Fruit fly (Drosophila melanogaster): ENCODE results near the gene daed.

Gene daed

DNA sequence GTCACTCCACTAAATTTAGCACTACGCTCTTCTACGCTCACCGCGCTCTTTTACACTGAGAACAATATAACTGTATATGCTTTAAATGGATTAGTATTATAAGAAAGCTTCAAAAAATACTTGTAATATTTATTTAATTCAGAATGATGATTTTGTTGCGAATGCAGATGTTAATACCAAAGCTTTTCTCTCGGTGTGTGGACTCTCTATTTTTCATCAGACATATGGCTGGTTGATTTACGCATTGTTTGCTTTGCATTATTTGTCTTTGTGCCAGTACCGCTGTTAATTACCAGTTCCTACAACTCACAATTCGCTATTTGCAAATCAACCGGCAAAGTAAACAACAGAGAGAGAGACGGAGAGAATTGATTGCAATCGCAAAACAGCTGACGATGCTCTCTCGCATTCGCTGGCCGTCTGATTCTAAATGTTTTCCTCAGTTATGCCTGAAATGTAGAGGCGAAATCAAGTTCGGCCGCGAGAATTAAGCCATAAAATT, 5.6 kb upstream of the daed start (continued):
- TF ChIP-seq CG12236 (GFP tag; optimal IDR thresholded peaks at IDR 0.05) (peak; percentile 95), CG1647 (GFP tag; optimal IDR thresholded peaks at IDR 0.05) (peak; percentile 93), CG4282 (GFP tag; optimal IDR thresholded peaks at IDR 0.05) (peak; percentile 86), CG11504 (tag; optimal IDR thresholded peaks at IDR 0.05) (peak; percentile 95), CG6175 (GFP tag; IDR thresholded peaks at IDR 0.05) (peak; percentile 96), Bdp1 (GFP tag; optimal IDR thresholded peaks at IDR 0.05) (peak; percentile 93), H2.0 (GFP tag; IDR thresholded peaks at IDR 0.05) (peak; percentile 98), Dad (GFP tag; optimal IDR thresholded peaks at IDR 0.05) (peak; percentile 92), CG7372 (GFP tag; IDR thresholded peaks at IDR 0.05) (peak; percentile 97), CG8359 (GFP tag; optimal IDR thresholded peaks at IDR 0.05; ENCODE audit: borderline replicate concordance) (peak; percentile 75), Lhr (GFP tag; optimal IDR thresholded peaks at IDR 0.05) (peak; percentile 84), chn (GFP tag; optimal IDR thresholded peaks at IDR 0.05) (peak; percentile 97), zfh2 (GFP tag; optimal IDR thresholded peaks at IDR 0.05) (peak; percentile 95), cg (GFP tag; optimal IDR thresholded peaks at IDR 0.05) (no peak), Gug (GFP tag; IDR thresholded peaks at IDR 0.05) (peak; percentile 94), onecut (GFP tag; IDR thresholded peaks at IDR 0.05) (peak; percentile 92), ttk (GFP tag; IDR thresholded peaks at IDR 0.05) (peak; percentile 98), Kr (GFP tag; optimal IDR thresholded peaks at IDR 0.05) (peak; percentile 77), rib (GFP tag; IDR thresholded peaks at IDR 0.05) (peak; percentile 99), Blimp-1 (GFP tag; optimal IDR thresholded peaks at IDR 0.05) (peak; percentile 91), cad (GFP tag; optimal IDR thresholded peaks at IDR 0.05) (no peak), Lim3 (GFP tag; IDR thresholded peaks at IDR 0.05) (peak; percentile 81), CG15073 (GFP tag; optimal IDR thresholded peaks at IDR 0.05) (peak; percentile 76), kay (GFP tag; optimal IDR thresholded peaks at IDR 0.05) (peak; percentile 96), Adf1 (GFP tag; IDR thresholded peaks at IDR 0.05) (peak; percentile 87), sens (GFP tag) (peak; percentile 99), Antp (GFP tag; optimal IDR thresholded peaks at IDR 0.05) (peak; percentile 85), tx (GFP tag; optimal IDR thresholded peaks at IDR 0.05) (peak; percentile 94), E2f1 (GFP tag; IDR thresholded peaks at IDR 0.05) (peak; percentile 96), CG5245 (GFP tag; optimal IDR thresholded peaks at IDR 0.05) (peak; percentile 92), Hr51 (GFP tag; optimal IDR thresholded peaks at IDR 0.05) (peak; percentile 95 to 96), Dip3 (GFP tag; optimal IDR thresholded peaks at IDR 0.05) (peak; percentile 96), HLH4C (GFP tag; IDR thresholded peaks at IDR 0.05; ENCODE audit: partially characterized antibody) (no peak), lbe (GFP tag; optimal IDR thresholded peaks at IDR 0.05) (peak; percentile 97), ewg (GFP tag; optimal IDR thresholded peaks at IDR 0.05) (peak; percentile 91), Nf-YC (tag; optimal IDR thresholded peaks at IDR 0.05) (peak; percentile 83), jumu (GFP tag; optimal IDR thresholded peaks at IDR 0.05) (peak; percentile 95), sc (optimal IDR thresholded peaks at IDR 0.05) (no peak), sc (GFP tag; optimal IDR thresholded peaks at IDR 0.05) (peak; percentile 93), slp2 (GFP tag; optimal IDR thresholded peaks at IDR 0.05) (peak; percentile 90), sd (tag; optimal IDR thresholded peaks at IDR 0.05) (peak; percentile 85), sr (GFP tag; IDR thresholded peaks at IDR 0.05) (peak; percentile 92), CG13123 (GFP tag; optimal IDR thresholded peaks at IDR 0.05) (peak; percentile 93), CG7839 (tag; optimal IDR thresholded peaks at IDR 0.05) (peak; percentile 98), da (GFP tag; optimal IDR thresholded peaks at IDR 0.05) (peak; percentile 84), CG4404 (GFP tag; IDR thresholded peaks at IDR 0.05) (peak; percentile 90), Lpt (GFP tag; optimal IDR thresholded peaks at IDR 0.05) (no peak), Six4 (GFP tag; optimal IDR thresholded peaks at IDR 0.05) (peak; percentile 92), sisA (GFP tag; IDR thresholded peaks at IDR 0.05) (peak; percentile 97), D19A (tag; optimal IDR thresholded peaks at IDR 0.05) (peak; percentile 89), Side (GFP tag; optimal IDR thresholded peaks at IDR 0.05) (peak; percentile 94), eve (GFP tag; optimal IDR thresholded peaks at IDR 0.05) (peak in 1 of 2 experiments; percentile 4)
